Worm (Caenorhabditis elegans): ENCODE results near the gene pigb-1.

The pigb-1 gene

DNA sequence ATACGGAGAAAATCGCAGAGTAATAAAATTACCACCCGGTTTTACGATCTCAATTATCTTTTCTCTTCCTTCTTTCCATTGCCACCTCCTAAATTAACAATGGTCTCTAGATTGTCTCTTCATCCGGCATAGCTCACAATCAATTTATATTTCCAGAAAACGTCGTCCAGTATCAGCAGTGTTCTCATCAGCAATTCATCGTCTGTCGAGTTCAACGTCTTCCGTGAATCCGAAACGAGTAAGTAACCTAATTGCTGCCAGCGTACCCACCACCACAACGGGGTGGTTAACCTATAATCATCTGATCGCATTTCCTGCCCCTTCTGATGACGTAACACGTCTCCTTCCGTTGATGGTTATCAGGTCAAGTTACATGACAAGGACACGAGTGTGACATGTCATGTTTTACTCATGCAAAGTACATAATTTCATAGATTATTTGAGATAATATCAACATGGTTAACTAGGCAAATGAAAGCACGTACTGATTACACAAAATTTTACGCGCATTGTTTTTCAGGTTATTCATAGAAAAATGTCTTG is 6.8 kb downstream of the pigb-1 start:
- TF ChIP-seq flt-1 (GFP tag; IDR thresholded peaks at IDR 0.05) (no peak), ref-1 (GFP tag; conservative IDR thresholded peaks at IDR 0.05) (no peak), T22C8.4 (GFP tag; IDR thresholded peaks at IDR 0.05) (no peak), klf-2 (GFP tag; conservative IDR thresholded peaks at IDR 0.05) (no peak), ztf-23 (GFP tag; IDR thresholded peaks at IDR 0.05) (no peak), ztf-29 (GFP tag; IDR thresholded peaks at IDR 0.05) (no peak), tab-1 (GFP tag; IDR thresholded peaks at IDR 0.05) (no peak), cog-1 (tag; optimal IDR thresholded peaks at IDR 0.05) (no peak), med-1 (GFP tag; optimal IDR thresholded peaks at IDR 0.05; ENCODE audit: insufficient read depth) (no peak)

DNA sequence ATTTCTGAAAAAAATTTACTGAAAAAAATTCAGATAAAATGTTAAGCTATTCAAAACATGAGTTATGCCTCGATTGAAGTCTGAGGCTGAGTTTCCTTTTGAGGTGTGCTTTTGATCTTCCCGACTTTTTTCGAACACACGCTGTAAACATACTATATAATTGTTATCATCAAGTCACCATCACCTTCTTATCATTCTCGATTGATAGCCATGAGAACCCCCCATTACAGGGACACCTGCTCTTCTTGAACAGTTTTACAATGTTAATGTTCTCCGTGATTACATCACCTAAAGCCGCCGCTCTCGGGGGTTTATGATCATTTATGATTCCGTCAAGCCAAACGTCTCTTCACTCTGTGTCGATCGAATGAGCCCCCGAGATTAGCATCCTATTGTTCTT is 8.7 kb downstream of the pigb-1 start:
- TF ChIP-seq ref-1 (GFP tag; conservative IDR thresholded peaks at IDR 0.05): no peak
- no peak for TF ChIP-seq ztf-29 (GFP tag; IDR thresholded peaks at IDR 0.05)
- no peak for TF ChIP-seq ztf-23 (GFP tag; IDR thresholded peaks at IDR 0.05)
- no peak for TF ChIP-seq klf-2 (GFP tag; conservative IDR thresholded peaks at IDR 0.05)
- no peak for TF ChIP-seq T22C8.4 (GFP tag; IDR thresholded peaks at IDR 0.05)
- no peak for TF ChIP-seq med-1 (GFP tag; optimal IDR thresholded peaks at IDR 0.05; ENCODE audit: insufficient read depth)
- TF ChIP-seq tab-1 (GFP tag; IDR thresholded peaks at IDR 0.05): no peak
- TF ChIP-seq cog-1 (tag; optimal IDR thresholded peaks at IDR 0.05): no peak
- no peak for TF ChIP-seq flt-1 (GFP tag; IDR thresholded peaks at IDR 0.05)

DNA sequence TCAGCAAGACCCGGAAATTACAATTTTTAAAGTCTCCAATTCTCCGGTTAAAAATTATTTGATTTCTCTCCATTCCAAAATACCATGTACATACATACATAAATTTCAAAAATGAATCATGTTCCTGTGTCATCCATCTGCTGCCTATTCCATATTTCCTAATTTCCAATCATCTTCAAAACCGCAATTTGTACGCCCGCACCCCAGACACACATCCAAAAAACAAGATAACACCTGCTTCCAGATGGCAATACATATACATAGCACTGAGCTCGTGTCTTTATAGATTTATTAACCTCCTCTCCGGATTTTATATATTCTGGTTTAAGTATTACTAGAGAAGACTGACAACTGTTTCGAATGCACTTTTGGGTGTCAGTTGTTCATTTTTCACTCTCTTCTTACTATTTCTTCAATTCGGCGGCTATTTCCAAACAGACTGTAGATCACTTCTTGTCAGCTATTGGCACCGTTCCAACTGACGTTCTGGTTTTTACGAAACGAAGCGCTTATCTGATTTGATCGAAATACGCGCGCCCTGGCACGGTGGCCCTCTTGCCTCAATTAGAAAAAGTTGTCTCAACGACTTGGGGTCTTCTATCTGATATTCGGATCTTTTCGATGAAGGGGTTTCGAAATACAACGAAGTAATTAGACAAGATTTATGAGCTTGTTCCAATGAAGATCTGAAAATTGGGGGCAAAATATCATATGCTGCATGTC is 11.0 kb downstream of the pigb-1 start:
- TF ChIP-seq tab-1 (GFP tag; IDR thresholded peaks at IDR 0.05) (no peak), med-1 (GFP tag; optimal IDR thresholded peaks at IDR 0.05; ENCODE audit: insufficient read depth) (no peak)

ce11 chrII:4975311-4975710 is 17.6 kb downstream of the pigb-1 start:
- TF ChIP-seq klf-2 (GFP tag; conservative IDR thresholded peaks at IDR 0.05) (no peak), ref-1 (GFP tag; conservative IDR thresholded peaks at IDR 0.05) (no peak), flt-1 (GFP tag; IDR thresholded peaks at IDR 0.05) (no peak), cog-1 (tag; optimal IDR thresholded peaks at IDR 0.05) (no peak), med-1 (GFP tag; optimal IDR thresholded peaks at IDR 0.05; ENCODE audit: insufficient read depth) (no peak), tab-1 (GFP tag; IDR thresholded peaks at IDR 0.05) (no peak), T22C8.4 (GFP tag; IDR thresholded peaks at IDR 0.05) (no peak), ztf-23 (GFP tag; IDR thresholded peaks at IDR 0.05) (no peak), ztf-29 (GFP tag; IDR thresholded peaks at IDR 0.05) (no peak)

DNA sequence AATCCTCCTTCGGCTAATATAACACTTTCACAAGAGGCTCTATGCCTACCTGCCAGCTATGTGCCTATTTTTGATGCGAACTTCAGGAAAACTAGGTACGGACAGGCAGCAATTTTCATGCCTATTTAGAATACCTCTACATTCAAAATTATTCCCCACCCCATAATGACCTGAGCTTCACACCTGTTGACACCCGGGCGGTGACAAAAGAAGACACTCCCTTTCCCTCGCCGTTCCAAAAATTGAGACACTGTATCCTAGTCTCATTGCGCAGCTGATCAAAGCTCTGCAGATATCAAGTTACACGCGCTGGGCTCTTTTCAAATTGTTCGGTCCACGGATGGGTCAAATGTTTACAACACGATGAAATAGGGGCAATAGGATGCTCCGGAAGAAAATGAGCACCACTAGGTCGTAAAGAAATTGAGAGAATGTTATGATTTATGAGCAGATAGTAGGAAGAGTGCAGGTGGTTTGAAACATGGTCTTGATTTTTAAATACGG is 18.4 kb downstream of the pigb-1 start:
- no peak for TF ChIP-seq flt-1 (GFP tag; IDR thresholded peaks at IDR 0.05)
- TF ChIP-seq ref-1 (GFP tag; conservative IDR thresholded peaks at IDR 0.05): no peak
- TF ChIP-seq med-1 (GFP tag; optimal IDR thresholded peaks at IDR 0.05; ENCODE audit: insufficient read depth): no peak
- TF ChIP-seq ztf-29 (GFP tag; IDR thresholded peaks at IDR 0.05): no peak
- TF ChIP-seq klf-2 (GFP tag; conservative IDR thresholded peaks at IDR 0.05): no peak
- no peak for TF ChIP-seq tab-1 (GFP tag; IDR thresholded peaks at IDR 0.05)
- no peak for TF ChIP-seq ztf-23 (GFP tag; IDR thresholded peaks at IDR 0.05)

DNA sequence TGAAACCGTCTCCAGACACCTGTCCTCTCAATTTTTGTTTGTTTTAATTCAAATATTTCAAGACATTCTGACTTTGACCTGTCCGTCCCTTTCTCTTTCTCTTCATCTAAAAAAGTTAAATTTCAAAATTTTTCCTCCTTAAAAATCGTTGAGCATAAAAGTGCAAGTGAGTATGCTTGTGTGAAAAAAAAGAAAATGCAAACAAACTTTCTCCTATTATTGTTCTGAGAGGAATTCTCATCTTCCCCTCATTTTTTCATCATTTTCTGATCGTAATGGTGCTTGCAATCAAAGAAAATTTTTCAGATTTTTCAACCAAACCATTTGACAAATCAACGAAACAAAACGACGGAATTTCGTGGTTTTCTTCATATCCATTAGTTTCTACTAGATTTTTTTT is 24.0 kb downstream of the pigb-1 start, which contains the start of gene shc-2:
shc-2 (plus strand) TSS at position 301 of the 400 bp plus-strand sequence.
- TF ChIP-seq tab-1 (GFP tag; IDR thresholded peaks at IDR 0.05): no peak
- TF ChIP-seq T22C8.4 (GFP tag; IDR thresholded peaks at IDR 0.05): no peak
- TF ChIP-seq ref-1 (GFP tag; conservative IDR thresholded peaks at IDR 0.05): no peak
- TF ChIP-seq ztf-29 (GFP tag; IDR thresholded peaks at IDR 0.05): no peak
- TF ChIP-seq klf-2 (GFP tag; conservative IDR thresholded peaks at IDR 0.05): no peak
- TF ChIP-seq cog-1 (tag; optimal IDR thresholded peaks at IDR 0.05): no peak
- no peak for TF ChIP-seq flt-1 (GFP tag; IDR thresholded peaks at IDR 0.05)
- TF ChIP-seq med-1 (GFP tag; optimal IDR thresholded peaks at IDR 0.05; ENCODE audit: insufficient read depth): no peak
- no peak for TF ChIP-seq ztf-23 (GFP tag; IDR thresholded peaks at IDR 0.05)

ce11 chrII:4967636-4968035 is 25.2 kb downstream of the pigb-1 start:
- TF ChIP-seq med-1 (GFP tag; optimal IDR thresholded peaks at IDR 0.05; ENCODE audit: insufficient read depth): no peak
- no peak for TF ChIP-seq flt-1 (GFP tag; IDR thresholded peaks at IDR 0.05)
- TF ChIP-seq klf-2 (GFP tag; conservative IDR thresholded peaks at IDR 0.05): no peak
- no peak for TF ChIP-seq tab-1 (GFP tag; IDR thresholded peaks at IDR 0.05)
- no peak for TF ChIP-seq ztf-29 (GFP tag; IDR thresholded peaks at IDR 0.05)

ce11 chrII:4966576-4966975 is 26.3 kb downstream of the pigb-1 start:
- TF ChIP-seq ref-1 (GFP tag; conservative IDR thresholded peaks at IDR 0.05) (no peak), T22C8.4 (GFP tag; IDR thresholded peaks at IDR 0.05) (no peak), cog-1 (tag; optimal IDR thresholded peaks at IDR 0.05) (no peak), med-1 (GFP tag; optimal IDR thresholded peaks at IDR 0.05; ENCODE audit: insufficient read depth) (no peak), ztf-29 (GFP tag; IDR thresholded peaks at IDR 0.05) (no peak), tab-1 (GFP tag; IDR thresholded peaks at IDR 0.05) (no peak), ztf-23 (GFP tag; IDR thresholded peaks at IDR 0.05) (no peak), flt-1 (GFP tag; IDR thresholded peaks at IDR 0.05) (no peak), klf-2 (GFP tag; conservative IDR thresholded peaks at IDR 0.05) (no peak)

- no peak for TF ChIP-seq tab-1 (GFP tag; IDR thresholded peaks at IDR 0.05)
- no peak for TF ChIP-seq cog-1 (tag; optimal IDR thresholded peaks at IDR 0.05)
- no peak for TF ChIP-seq ztf-29 (GFP tag; IDR thresholded peaks at IDR 0.05)
- no peak for TF ChIP-seq med-1 (GFP tag; optimal IDR thresholded peaks at IDR 0.05; ENCODE audit: insufficient read depth)
- no peak for TF ChIP-seq ref-1 (GFP tag; conservative IDR thresholded peaks at IDR 0.05)
- no peak for TF ChIP-seq flt-1 (GFP tag; IDR thresholded peaks at IDR 0.05)
- TF ChIP-seq ztf-23 (GFP tag; IDR thresholded peaks at IDR 0.05): no peak
- no peak for TF ChIP-seq T22C8.4 (GFP tag; IDR thresholded peaks at IDR 0.05)
- TF ChIP-seq klf-2 (GFP tag; conservative IDR thresholded peaks at IDR 0.05): no peak
Observed at ce11 chrII:4960690-4961089, 32.2 kb downstream of the pigb-1 start.
